Worm (Caenorhabditis elegans) whole organism, mixed stage, embryonic: ENCODE measurements around the gene H12D21.11.

Experiments
- blmp-1 ChIP-seq: fragments of 150-350 bp; optimal IDR thresholded peaks from 2 replicates; lab custom pipeline; 2014; ENCODE audit warnings: missing biosample characterization, missing genetic modification characterization
- elt-3 ChIP-seq: fragments of 150-350 bp; optimal IDR thresholded peaks from 2 replicates; lab custom pipeline; 2014; ENCODE audit warnings: missing biosample characterization, missing genetic modification characterization
- ham-2 ChIP-seq: fragments of 200-800 bp; sonication (Bioruptor generic); optimal IDR thresholded peaks from 2 replicates; lab custom pipeline; 2018; ENCODE audit warnings: mild to moderate bottlenecking, missing genetic modification characterization, missing compliant biosample characterization
- lin-13 ChIP-seq: fragments of 150-350 bp; optimal IDR thresholded peaks from 2 replicates; lab custom pipeline; 2014; ENCODE audit warnings: missing biosample characterization, missing genetic modification characterization
- mep-1 ChIP-seq: fragments of 150-350 bp; optimal IDR thresholded peaks from 2 replicates; lab custom pipeline; 2017; ENCODE audit warnings: missing biosample characterization, missing genetic modification reagents, missing genetic modification characterization, inconsistent platforms
- nhr-12 ChIP-seq: fragments of 150-350 bp; optimal IDR thresholded peaks from 2 replicates; lab custom pipeline; 2014; ENCODE audit warnings: missing biosample characterization, missing genetic modification characterization
- nhr-28 ChIP-seq: fragments of 150-350 bp; optimal IDR thresholded peaks from 2 replicates; lab custom pipeline; 2014; ENCODE audit warnings: missing biosample characterization, missing genetic modification characterization
- nhr-76 ChIP-seq: sonication (generic microtip); optimal IDR thresholded peaks from 2 replicates; lab custom pipeline; 2017; ENCODE audit warnings: missing biosample characterization, missing genetic modification characterization
- pha-4 ChIP-seq: fragments of 150-350 bp; optimal IDR thresholded peaks from 2 replicates; lab custom pipeline; 2018; ENCODE audit warnings: missing biosample characterization, missing genetic modification reagents, missing genetic modification characterization
- snpc-4 ChIP-seq: fragments of 150-350 bp; optimal IDR thresholded peaks from 2 replicates; lab custom pipeline; 2014; ENCODE audit warnings: missing biosample characterization, missing genetic modification characterization
- sptf-1 ChIP-seq: sonication (generic microtip); optimal IDR thresholded peaks from 2 replicates; lab custom pipeline; 2017; ENCODE audit warnings: mild to moderate bottlenecking, missing genetic modification characterization, moderate library complexity, missing compliant biosample characterization
- unc-39 ChIP-seq: fragments of 150-350 bp; optimal IDR thresholded peaks from 2 replicates; lab custom pipeline; 2014; ENCODE audit warnings: missing biosample characterization, missing genetic modification characterization
- unc-62 ChIP-seq: fragments of 150-350 bp; optimal IDR thresholded peaks from 2 replicates; lab custom pipeline; 2014; ENCODE audit warnings: missing biosample characterization, missing genetic modification reagents, missing genetic modification characterization

ce11 chrV:14949477-14949876 lies 33.8 kb downstream of the H12D21.11 start, which contains the start of gene hil-1:
- no peak for TF ChIP-seq pha-4 (tag; lab: Kevin White, UChicago)
- TF ChIP-seq elt-3 (tag; lab: Kevin White, UChicago), result no peak
- no peak for TF ChIP-seq unc-62 (GFP tag; lab: Kevin White, UChicago)
- no peak for TF ChIP-seq nhr-28 (tag; lab: Kevin White, UChicago)
- TF ChIP-seq unc-39 (tag; lab: Kevin White, UChicago), result no peak
- no peak for TF ChIP-seq ham-2
- no peak for TF ChIP-seq lin-13
- no peak for TF ChIP-seq sptf-1 (tag; lab: Kevin White, UChicago)
- TF ChIP-seq blmp-1 (tag; lab: Kevin White, UChicago), result no peak
- TF ChIP-seq nhr-76 (tag; lab: Kevin White, UChicago), result no peak
- TF ChIP-seq mep-1 (tag; lab: Kevin White, UChicago), result no peak
- no peak for TF ChIP-seq snpc-4 (tag; lab: Kevin White, UChicago)
- TF ChIP-seq nhr-12, result no peak
